Worm (Caenorhabditis elegans): ENCODE data around the gene C32B5.7.

DNA sequence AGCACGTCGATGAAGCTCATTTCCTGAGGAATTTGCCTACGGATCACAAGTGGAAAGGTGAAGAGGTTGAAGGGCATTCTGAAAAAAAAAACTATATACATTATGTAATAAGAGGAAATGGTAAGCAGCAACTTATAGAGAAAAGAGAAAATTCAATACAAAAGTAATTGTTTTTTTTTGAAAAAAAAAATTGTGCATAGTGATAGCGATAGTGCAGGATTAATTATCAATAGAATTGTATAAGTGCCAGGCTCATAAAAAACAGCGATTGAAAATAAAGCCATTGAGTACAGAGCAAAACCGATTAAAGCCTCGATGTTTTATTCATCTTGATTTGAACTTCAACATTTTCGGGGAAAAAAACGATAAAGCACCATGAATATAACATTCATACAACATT lies 12.5 kb downstream of the C32B5.7 start, which contains the start of gene C32B5.15:
- no peak for TF ChIP-seq elt-3 (tag; optimal IDR thresholded peaks at IDR 0.05)
- no peak for TF ChIP-seq ztf-4 (tag; optimal IDR thresholded peaks at IDR 0.05)
- TF ChIP-seq lin-13 (GFP tag; optimal IDR thresholded peaks at IDR 0.05): no peak
- TF ChIP-seq mdl-1 (tag; optimal IDR thresholded peaks at IDR 0.05): no peak
- no peak for TF ChIP-seq ceh-82 (tag; optimal IDR thresholded peaks at IDR 0.05)
- TF ChIP-seq egl-27 (tag; optimal IDR thresholded peaks at IDR 0.05): no peak
- TF ChIP-seq elt-1 (tag; optimal IDR thresholded peaks at IDR 0.05): no peak
- TF ChIP-seq blmp-1 (tag; optimal IDR thresholded peaks at IDR 0.05; ENCODE audit: insufficient read depth): no peak
- no peak for TF ChIP-seq lsy-2 (tag; optimal IDR thresholded peaks at IDR 0.05)
- TF ChIP-seq skn-1 (tag; optimal IDR thresholded peaks at IDR 0.05): no peak
- TF ChIP-seq ama-1 (optimal IDR thresholded peaks at IDR 0.05): no peak
- no peak for TF ChIP-seq nhr-77 (tag; optimal IDR thresholded peaks at IDR 0.05)
- TF ChIP-seq unc-62 (GFP tag; optimal IDR thresholded peaks at IDR 0.05): no peak
